Worm (Caenorhabditis elegans): ENCODE measurements around the gene tag-321.

The tag-321 gene

ce11 chrIV:7817852-7818251 is 34.2 kb upstream of the tag-321 start, which contains the start of gene ric-3 (continued):
- TF ChIP-seq lin-29 (GFP tag; IDR thresholded peaks at IDR 0.05): no peak
- peak; percentile 58 for TF ChIP-seq ceh-28 (tag; optimal IDR thresholded peaks at IDR 0.05)
- no peak for TF ChIP-seq sdz-12 (GFP tag; optimal IDR thresholded peaks at IDR 0.05)
- TF ChIP-seq tra-1 (GFP tag; IDR thresholded peaks at IDR 0.05): no peak
- no peak for TF ChIP-seq F44E2.7 (GFP tag; IDR thresholded peaks at IDR 0.05)
- peak in 1 of 2 experiments; percentile 28 for TF ChIP-seq daf-16 (GFP tag; optimal IDR thresholded peaks at IDR 0.05)
- no peak for TF ChIP-seq daf-16 (tag; optimal IDR thresholded peaks at IDR 0.05)
- TF ChIP-seq nhr-48 (tag; optimal IDR thresholded peaks at IDR 0.05): peak; percentile 22
- no peak for TF ChIP-seq gei-8 (GFP tag; optimal IDR thresholded peaks at IDR 0.05)
- TF ChIP-seq ceh-62 (tag; optimal IDR thresholded peaks at IDR 0.05): no peak
- TF ChIP-seq nhr-11 (tag; optimal IDR thresholded peaks at IDR 0.05): peak; percentile 73
- TF ChIP-seq fos-1 (tag; optimal IDR thresholded peaks at IDR 0.05): no peak
- TF ChIP-seq php-3 (GFP tag; IDR thresholded peaks at IDR 0.05): no peak
- no peak for TF ChIP-seq nhr-10 (tag; optimal IDR thresholded peaks at IDR 0.05)
- TF ChIP-seq lsy-2 (tag; optimal IDR thresholded peaks at IDR 0.05): peak in 1 of 2 experiments; percentile 70
- TF ChIP-seq ztf-7 (tag; optimal IDR thresholded peaks at IDR 0.05): no peak
- TF ChIP-seq unc-130 (GFP tag; optimal IDR thresholded peaks at IDR 0.05): no peak

ce11 chrIV:7816402-7817102 is 32.9 kb upstream of the tag-321 start:
- no peak for TF ChIP-seq nhr-48 (tag; optimal IDR thresholded peaks at IDR 0.05)
- no peak for TF ChIP-seq ztf-11 (tag; optimal IDR thresholded peaks at IDR 0.05)
- peak; percentile 29 for TF ChIP-seq hlh-11 (tag; optimal IDR thresholded peaks at IDR 0.05)
- TF ChIP-seq mdt-29 (GFP tag; IDR thresholded peaks at IDR 0.05): no peak
- TF ChIP-seq ceh-20 (GFP tag; IDR thresholded peaks at IDR 0.05): no peak
- no peak for TF ChIP-seq ceh-62 (tag; optimal IDR thresholded peaks at IDR 0.05)
- TF ChIP-seq hif-1 (tag; optimal IDR thresholded peaks at IDR 0.05): peak in 1 of 2 experiments; percentile 22
- TF ChIP-seq arid-1 (GFP tag; conservative IDR thresholded peaks at IDR 0.05): no peak
- TF ChIP-seq saeg-2 (GFP tag; IDR thresholded peaks at IDR 0.05): no peak
- peak; percentile 49; the same call in 1 of the 2 replicates for TF ChIP-seq ZK337.2 (GFP tag; IDR thresholded peaks at IDR 0.05)
- TF ChIP-seq fkh-10 (GFP tag; optimal IDR thresholded peaks at IDR 0.05): no peak
- TF ChIP-seq dpl-1 (GFP tag; optimal IDR thresholded peaks at IDR 0.05): peak; percentile 83
- no peak for TF ChIP-seq Y105C5A.15 (GFP tag; IDR thresholded peaks at IDR 0.05)
- no peak for TF ChIP-seq dmd-8 (GFP tag; IDR thresholded peaks at IDR 0.05)
- no peak for TF ChIP-seq lin-13 (GFP tag; optimal IDR thresholded peaks at IDR 0.05)
- TF ChIP-seq aha-1 (tag): peak; percentile 60
- no peak for TF ChIP-seq F49E8.2 (tag; optimal IDR thresholded peaks at IDR 0.05; ENCODE audit: borderline replicate concordance)
- TF ChIP-seq nhr-11 (tag; optimal IDR thresholded peaks at IDR 0.05): no peak
- no peak for TF ChIP-seq spr-1 (tag; optimal IDR thresholded peaks at IDR 0.05)
- TF ChIP-seq skn-1 (tag; optimal IDR thresholded peaks at IDR 0.05): no peak
- no peak for TF ChIP-seq mdl-1 (tag; optimal IDR thresholded peaks at IDR 0.05)
- TF ChIP-seq D1046.2 (GFP tag; IDR thresholded peaks at IDR 0.05): no peak
- TF ChIP-seq dmd-9 (GFP tag; IDR thresholded peaks at IDR 0.05): no peak
- no peak for TF ChIP-seq pha-4 (GFP tag; IDR thresholded peaks at IDR 0.05)
- TF ChIP-seq pha-4 (tag; optimal IDR thresholded peaks at IDR 0.05): no peak
- TF ChIP-seq unc-62 (GFP tag; optimal IDR thresholded peaks at IDR 0.05 in 1 of 2): no peak
- TF ChIP-seq unc-62 (tag; optimal IDR thresholded peaks at IDR 0.05): no peak
- no peak for TF ChIP-seq lin-29 (GFP tag; IDR thresholded peaks at IDR 0.05)
- TF ChIP-seq F37D6.2 (tag; optimal IDR thresholded peaks at IDR 0.05): no peak
- TF ChIP-seq unc-39 (tag; optimal IDR thresholded peaks at IDR 0.05): no peak
- no peak for TF ChIP-seq attf-4 (tag; optimal IDR thresholded peaks at IDR 0.05)
- TF ChIP-seq lin-15B (tag; optimal IDR thresholded peaks at IDR 0.05): no peak
- TF ChIP-seq spr-3 (GFP tag; optimal IDR thresholded peaks at IDR 0.05): no peak
- no peak for TF ChIP-seq nhr-25 (tag; optimal IDR thresholded peaks at IDR 0.05; ENCODE audit: borderline replicate concordance, insufficient read depth)
- TF ChIP-seq ZK546.5 (tag; optimal IDR thresholded peaks at IDR 0.05): no peak
- TF ChIP-seq nhr-76 (tag; optimal IDR thresholded peaks at IDR 0.05): no peak
- TF ChIP-seq daf-8 (GFP tag; IDR thresholded peaks at IDR 0.05): no peak
- no peak for TF ChIP-seq lir-3 (tag; optimal IDR thresholded peaks at IDR 0.05)
